Worm (Caenorhabditis elegans): ENCODE results near the gene T04C12.33.

DNA sequence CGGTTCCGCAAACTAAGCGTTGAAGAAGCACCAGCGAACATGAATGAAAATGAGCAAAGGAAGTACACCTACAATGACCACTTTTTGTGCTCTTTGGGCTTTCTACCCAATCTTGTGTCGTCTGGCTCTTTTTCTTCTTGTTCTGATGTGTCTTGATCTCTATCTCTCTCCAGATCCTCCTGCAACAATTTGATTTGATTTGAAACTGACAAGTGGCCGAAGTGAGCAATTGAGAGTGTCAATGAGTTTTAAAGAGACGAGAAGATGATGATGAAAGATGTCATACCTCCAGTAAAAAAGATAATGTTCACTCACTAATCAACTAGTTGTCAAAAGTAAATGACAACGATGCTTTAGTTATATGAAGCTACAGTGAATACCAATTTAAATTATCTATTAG lies 17.3 kb upstream of the T04C12.33 start, which contains the start of gene pptr-2:
- TF ChIP-seq ceh-43 (GFP tag; optimal IDR thresholded peaks at IDR 0.05) (no peak), flh-1 (GFP tag; optimal IDR thresholded peaks at IDR 0.05) (no peak), mep-1 (tag; optimal IDR thresholded peaks at IDR 0.05) (no peak), lsy-2 (tag; optimal IDR thresholded peaks at IDR 0.05) (no peak), unc-62 (GFP tag; optimal IDR thresholded peaks at IDR 0.05) (peak; percentile 97)

Data from whole organism, mixed stage, embryonic.